ENCODE assay signal across 2 worm cellular contexts in the genomic region with DNA sequence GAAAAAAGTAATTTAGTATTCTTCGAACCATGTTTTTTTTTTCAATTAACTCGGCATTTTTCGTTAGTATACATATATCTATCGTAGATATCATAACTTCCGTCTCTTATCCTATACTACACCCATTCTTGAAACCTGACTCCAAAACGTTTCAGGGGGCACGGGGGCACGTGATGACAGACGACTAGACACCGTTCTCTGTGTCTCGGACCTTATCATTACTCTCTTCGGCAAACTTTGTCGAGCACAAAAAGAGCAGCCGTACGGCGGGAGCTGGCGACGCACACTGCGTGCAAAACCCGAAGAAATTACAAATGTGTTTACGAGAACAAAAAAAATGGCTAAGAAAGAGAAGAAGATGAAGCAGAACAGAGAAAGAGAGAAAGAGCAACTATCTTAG.
TF ChIP-seq lines count a peak whose summit lies in the region.

No protein-coding gene starts in this region.

TF ChIP-seq in whole organism, L1 larva, 84 proteins besides CTCF, POLR2A, EP300 and RAD21 (continued from another document):
- TF ChIP-seq lin-39 (tag; optimal IDR thresholded peaks at IDR 0.05; lab: Kevin White, UChicago) (no peak), blmp-1 (tag; optimal IDR thresholded peaks at IDR 0.05; lab: Kevin White, UChicago) (no peak), zag-1 (tag; optimal IDR thresholded peaks at IDR 0.05; lab: Kevin White, UChicago) (no peak), unc-86 (tag; optimal IDR thresholded peaks at IDR 0.05; lab: Kevin White, UChicago) (peak; percentile 85), fkh-4 (tag; optimal IDR thresholded peaks at IDR 0.05; lab: Kevin White, UChicago; ENCODE audit: borderline replicate concordance) (no peak), egl-27 (tag; optimal IDR thresholded peaks at IDR 0.05; lab: Kevin White, UChicago) (peak; percentile 37 to 61), ets-5 (GFP tag; IDR thresholded peaks at IDR 0.05; lab: Robert Waterston, UW) (no peak), nhr-84 (tag; optimal IDR thresholded peaks at IDR 0.05; lab: Kevin White, UChicago) (no peak), mep-1 (tag; optimal IDR thresholded peaks at IDR 0.05; lab: Kevin White, UChicago) (peak; percentile 68), unc-130 (tag; optimal IDR thresholded peaks at IDR 0.05; lab: Kevin White, UChicago) (peak; percentile 68), elt-2 (tag; optimal IDR thresholded peaks at IDR 0.05; lab: Kevin White, UChicago) (peak; percentile 71), hpl-2 (GFP tag; optimal IDR thresholded peaks at IDR 0.05; lab: Kevin White, UChicago) (no peak), elt-3 (tag; optimal IDR thresholded peaks at IDR 0.05; lab: Kevin White, UChicago) (no peak), nhr-85 (tag; lab: Kevin White, UChicago) (no peak), nhr-20 (tag; optimal IDR thresholded peaks at IDR 0.05; lab: Kevin White, UChicago) (peak; percentile 89), grh-1 (GFP tag; IDR thresholded peaks at IDR 0.05; lab: Robert Waterston, UW) (no peak), efl-1 (optimal IDR thresholded peaks at IDR 0.05; lab: Kevin White, UChicago) (peak; percentile 51), efl-1 (GFP tag; optimal IDR thresholded peaks at IDR 0.05 in 1 of 2; lab: Kevin White, UChicago) (peak; percentile 30 to 82), dpl-1 (GFP tag; optimal IDR thresholded peaks at IDR 0.05; lab: Kevin White, UChicago) (peak in 2 of 3 experiments; percentile 6 to 39)
TF ChIP-seq in whole organism, L1 larva: peak in this region for 45.

TF ChIP-seq in whole organism, L4 larva, 104 proteins besides CTCF, POLR2A, EP300 and RAD21 (continued from another document):
- no peak for TF ChIP-seq F49E8.2 (tag; optimal IDR thresholded peaks at IDR 0.05; lab: Kevin White, UChicago; ENCODE audit: borderline replicate concordance)
- TF ChIP-seq dmd-6 (GFP tag; IDR thresholded peaks at IDR 0.05; lab: Robert Waterston, UW), result peak; percentile 94
- TF ChIP-seq jun-1 (tag; optimal IDR thresholded peaks at IDR 0.05; lab: Kevin White, UChicago), result peak; percentile 13
- TF ChIP-seq cey-2 (tag; optimal IDR thresholded peaks at IDR 0.05; lab: Kevin White, UChicago; ENCODE audit: borderline replicate concordance, insufficient read depth), result no peak
- peak; percentile 30 for TF ChIP-seq ama-1 (optimal IDR thresholded peaks at IDR 0.05; lab: Kevin White, UChicago)
- 0 out of 4 replicates have a peak, but pooled peaks of 1 of the 2 experiments have one; percentile 41 for TF ChIP-seq madf-5 (GFP tag; IDR thresholded peaks at IDR 0.05; lab: Robert Waterston, UW)
- peak; percentile 20 for TF ChIP-seq spr-1 (tag; optimal IDR thresholded peaks at IDR 0.05; lab: Kevin White, UChicago)
- TF ChIP-seq R02D3.7 (tag; optimal IDR thresholded peaks at IDR 0.05; lab: Kevin White, UChicago), result no peak
- TF ChIP-seq F37D6.2 (tag; optimal IDR thresholded peaks at IDR 0.05; lab: Kevin White, UChicago), result peak; percentile 49
- TF ChIP-seq zfp-2 (tag; optimal IDR thresholded peaks at IDR 0.05; lab: Kevin White, UChicago), result no peak
- peak; percentile 91 for TF ChIP-seq nhr-11 (tag; optimal IDR thresholded peaks at IDR 0.05; lab: Kevin White, UChicago)
- TF ChIP-seq dpl-1 (GFP tag; optimal IDR thresholded peaks at IDR 0.05; lab: Kevin White, UChicago), result peak; percentile 34
- TF ChIP-seq ceh-32 (tag; optimal IDR thresholded peaks at IDR 0.05; lab: Kevin White, UChicago; ENCODE audit: poor library complexity), result no peak
- TF ChIP-seq mep-1 (tag; optimal IDR thresholded peaks at IDR 0.05; lab: Kevin White, UChicago), result peak; percentile 84
- TF ChIP-seq duxl-1 (tag; optimal IDR thresholded peaks at IDR 0.05; lab: Kevin White, UChicago; ENCODE audit: poor library complexity), result no peak
- TF ChIP-seq sdz-12 (GFP tag; optimal IDR thresholded peaks at IDR 0.05; lab: Kevin White, UChicago), result no peak
- TF ChIP-seq ceh-62 (tag; optimal IDR thresholded peaks at IDR 0.05; lab: Kevin White, UChicago), result no peak
